Fruit fly (Drosophila melanogaster) whole organism, embryonic: ENCODE results near the gene CG42759.

Experiments used
- CG10462 ChIP-seq: fragments of 200-800 bp; sonication (Bioruptor generic); optimal IDR thresholded peaks from 2 replicates; lab custom pipeline; 2016; ENCODE audit warnings: missing biosample characterization, missing genetic modification characterization
- CG11085 ChIP-seq: fragments of 200-800 bp; sonication (Bioruptor generic); IDR thresholded peaks from 2 replicates; pipeline ENCODE4 v1.3.6; 2022; ENCODE audit warnings: missing biosample characterization, missing genetic modification characterization
- CG11695 ChIP-seq: fragments of 200-800 bp; sonication (Bioruptor generic); IDR thresholded peaks from 3 replicates; pipeline ENCODE4 v1.3.6; 2022; ENCODE audit warnings: missing biosample characterization, missing genetic modification characterization
- CG12104 ChIP-seq: fragments of 200-800 bp; sonication (Bioruptor generic); optimal IDR thresholded peaks from 3 replicates; lab custom pipeline; 2016; ENCODE audit warnings: missing biosample characterization, missing genetic modification characterization
- CG14965 ChIP-seq: fragments of 200-800 bp; sonication (Bioruptor generic); optimal IDR thresholded peaks from 2 replicates; lab custom pipeline; 2016; ENCODE audit warnings: missing biosample characterization, missing genetic modification characterization, borderline replicate concordance
- CG16813 ChIP-seq: fragments of 200-800 bp; sonication (Bioruptor generic); IDR thresholded peaks from 3 replicates; pipeline ENCODE4 v1.3.6; 2022; ENCODE audit warnings: missing biosample characterization, missing genetic modification characterization; ENCODE audit not compliant: partially characterized antibody
- CG16863 ChIP-seq: fragments of 200-800 bp; sonication (Bioruptor generic); optimal IDR thresholded peaks from 3 replicates; lab custom pipeline; 2016; ENCODE audit warnings: missing biosample characterization, missing genetic modification characterization
- CG17829 ChIP-seq: fragments of 200-800 bp; optimal IDR thresholded peaks from 2 replicates; lab custom pipeline; 2019; ENCODE audit warnings: missing biosample characterization, mild to moderate bottlenecking, missing genetic modification characterization, moderate library complexity
- CG30020 ChIP-seq: fragments of 200-800 bp; optimal IDR thresholded peaks from 2 replicates; lab custom pipeline; 2019; ENCODE audit warnings: missing biosample characterization, mild to moderate bottlenecking, missing genetic modification characterization, moderate library complexity
- CG34422 ChIP-seq: fragments of 200-800 bp; sonication (Bioruptor generic); IDR thresholded peaks from 3 replicates; pipeline ENCODE4 v1.3.6; 2022; ENCODE audit warnings: missing biosample characterization, missing genetic modification characterization
- CG4360 ChIP-seq: fragments of 200-800 bp; sonication (Bioruptor generic); IDR thresholded peaks from 2 replicates; pipeline ENCODE4 v1.3.6; 2022; ENCODE audit warnings: missing biosample characterization, missing genetic modification characterization
- CG4854 ChIP-seq: fragments of 200-800 bp; sonication (Bioruptor generic); optimal IDR thresholded peaks from 2 replicates; lab custom pipeline; 2016; ENCODE audit warnings: missing biosample characterization, missing genetic modification characterization, inconsistent platforms
- CG6689 ChIP-seq: fragments of 200-800 bp; sonication (Bioruptor generic); IDR thresholded peaks from 2 replicates; pipeline ENCODE4 v1.3.6; 2022; ENCODE audit warnings: missing biosample characterization, missing genetic modification characterization
- CG7271 ChIP-seq: fragments of 200-800 bp; sonication (Bioruptor generic); optimal IDR thresholded peaks from 2 replicates; lab custom pipeline; 2018; ENCODE audit warnings: missing biosample characterization, mild to moderate bottlenecking, missing genetic modification characterization, moderate library complexity
- CG8944 ChIP-seq: fragments of 200-800 bp; sonication (Bioruptor generic); optimal IDR thresholded peaks from 3 replicates; lab custom pipeline; 2016; ENCODE audit warnings: missing biosample characterization, missing genetic modification characterization
- Dad ChIP-seq: fragments of 200-800 bp; sonication (Bioruptor generic); optimal IDR thresholded peaks from 3 replicates; lab custom pipeline; 2016; ENCODE audit warnings: missing biosample characterization, missing genetic modification characterization
- Dbx ChIP-seq: fragments of 200-800 bp; sonication (Bioruptor generic); IDR thresholded peaks from 3 replicates; pipeline ENCODE4 v1.3.6; 2022; ENCODE audit warnings: missing biosample characterization, missing genetic modification characterization
- H15 ChIP-seq: fragments of 200-800 bp; sonication (Bioruptor generic); IDR thresholded peaks from 3 replicates; pipeline ENCODE4 v1.3.6; 2022; ENCODE audit warnings: missing biosample characterization, missing genetic modification characterization
- Lim3 ChIP-seq: fragments of 200-800 bp; sonication (Bioruptor generic); IDR thresholded peaks from 2 replicates; pipeline ENCODE4 v1.3.6; 2022; ENCODE audit warnings: missing biosample characterization, missing genetic modification characterization
- Mad ChIP-seq: fragments of 200-800 bp; sonication (Bioruptor generic); optimal IDR thresholded peaks from 2 replicates; lab custom pipeline; 2016; ENCODE audit warnings: missing biosample characterization, missing genetic modification characterization
- Med ChIP-seq: fragments of 200-800 bp; sonication (Bioruptor generic); peaks from one replicate; lab custom pipeline; 2016; ENCODE audit warnings: missing biosample characterization, missing genetic modification characterization, mild to moderate bottlenecking, inconsistent platforms, moderate library complexity
- Mes4 ChIP-seq: fragments of 200-800 bp; sonication (Bioruptor generic); optimal IDR thresholded peaks from 2 replicates; lab custom pipeline; 2016; ENCODE audit warnings: missing biosample characterization, missing genetic modification characterization
- Rx ChIP-seq: fragments of 200-800 bp; sonication (Bioruptor generic); IDR thresholded peaks from 2 replicates; pipeline ENCODE4 v1.3.6; 2022; ENCODE audit warnings: missing biosample characterization, missing genetic modification characterization
- Sox100B ChIP-seq: fragments of 200-800 bp; sonication (Bioruptor generic); optimal IDR thresholded peaks from 3 replicates; lab custom pipeline; 2018; ENCODE audit warnings: missing biosample characterization, mild to moderate bottlenecking, missing genetic modification characterization
- Tbp ChIP-seq: fragments of >200 bp; optimal IDR thresholded peaks from 2 replicates; lab custom pipeline; 2018; ENCODE audit warnings: missing biosample characterization, missing genetic modification characterization
- amos ChIP-seq: fragments of 200-800 bp; sonication (Bioruptor generic); IDR thresholded peaks from 2 replicates; pipeline ENCODE4 v1.3.6; 2022; ENCODE audit warnings: missing biosample characterization, missing genetic modification characterization; ENCODE audit not compliant: partially characterized antibody
- ara ChIP-seq: fragments of 200-800 bp; sonication (Bioruptor generic); IDR thresholded peaks from 2 replicates; pipeline ENCODE4 v1.3.6; 2022; ENCODE audit warnings: missing biosample characterization, missing genetic modification characterization
- ash1 ChIP-seq: fragments of 200-800 bp; sonication (Bioruptor generic); optimal IDR thresholded peaks from 2 replicates; lab custom pipeline; 2018; ENCODE audit warnings: missing biosample characterization, mild to moderate bottlenecking, missing genetic modification characterization
- ato ChIP-seq: fragments of 200-800 bp; sonication (Bioruptor generic); IDR thresholded peaks from 2 replicates; pipeline ENCODE4 v1.3.6; 2022; ENCODE audit warnings: missing biosample characterization, missing genetic modification characterization; ENCODE audit not compliant: partially characterized antibody
- chm ChIP-seq: fragments of 200-800 bp; sonication (Bioruptor generic); IDR thresholded peaks from 2 replicates; pipeline ENCODE4 v1.3.6; 2022; ENCODE audit warnings: missing biosample characterization, missing genetic modification characterization
- emc ChIP-seq: fragments of 200-800 bp; sonication (Bioruptor generic); optimal IDR thresholded peaks from 2 replicates; lab custom pipeline; 2016; ENCODE audit warnings: missing biosample characterization, missing genetic modification characterization
- exex ChIP-seq: fragments of 200-800 bp; sonication (Bioruptor generic); optimal IDR thresholded peaks from 4 replicates; lab custom pipeline; 2018; ENCODE audit warnings: missing biosample characterization, mild to moderate bottlenecking, missing genetic modification characterization, moderate library complexity
- grau ChIP-seq: fragments of 200-800 bp; optimal IDR thresholded peaks from 3 replicates; lab custom pipeline; 2019; ENCODE audit warnings: missing biosample characterization, mild to moderate bottlenecking, missing genetic modification characterization, moderate library complexity
- hbn ChIP-seq: fragments of 200-800 bp; sonication (Bioruptor generic); IDR thresholded peaks from 2 replicates; pipeline ENCODE4 v1.3.6; 2022; ENCODE audit warnings: missing biosample characterization, missing genetic modification characterization; ENCODE audit not compliant: partially characterized antibody
- hkb ChIP-seq, 2 experiments: fragments of 200-800 bp in 1 of 2; fragments of >200 bp in 1 of 2; sonication (Bioruptor generic) in 1 of 2; IDR thresholded peaks in 1 of 2; optimal IDR thresholded peaks in 1 of 2; 2 replicates each; pipeline versions ENCODE4 v1.3.6 to Lab custom; 2017 to 2022; ENCODE audit warnings: missing biosample characterization in 1 of 2, missing genetic modification characterization in 1 of 2
- scrt ChIP-seq: fragments of 200-800 bp; sonication (Bioruptor generic); optimal IDR thresholded peaks from 2 replicates; lab custom pipeline; 2018; ENCODE audit warnings: missing biosample characterization, mild to moderate bottlenecking, missing genetic modification characterization, moderate library complexity
- sens ChIP-seq: fragments of 200-800 bp; sonication (Bioruptor generic); peaks from one replicate; lab custom pipeline; 2016; ENCODE audit warnings: missing biosample characterization, missing genetic modification characterization
- sima ChIP-seq: fragments of 200-800 bp; sonication (Bioruptor generic); optimal IDR thresholded peaks from 2 replicates; lab custom pipeline; 2016; ENCODE audit warnings: missing biosample characterization, missing genetic modification characterization
- trem ChIP-seq: fragments of 200-800 bp; optimal IDR thresholded peaks from 3 replicates; lab custom pipeline; 2019; ENCODE audit warnings: missing biosample characterization, mild to moderate bottlenecking, missing genetic modification characterization, moderate library complexity
- zfh2 ChIP-seq: fragments of 200-800 bp; sonication (Bioruptor generic); optimal IDR thresholded peaks from 2 replicates; lab custom pipeline; 2016; ENCODE audit warnings: missing biosample characterization, missing genetic modification characterization

The CG42759 gene

dm6 chr3R:10144103-10144998, 1.5 kb downstream of the CG42759 start, which contains the start of the genes TAF1B and Invadolysin (continued):
- TF ChIP-seq ara (GFP tag; lab: Robert Waterston, UW) (peak; percentile 15; the same call in 1 of the 2 replicates), CG11695 (no peak; the same call in 2 of the 3 replicates), CG34422 (peak; percentile 83), CG16813 (GFP tag; lab: Robert Waterston, UW) (peak; percentile 91), Sox100B (GFP tag; lab: Kevin White, UChicago) (peak; percentile 40), CG4360 (GFP tag; lab: Robert Waterston, UW) (no peak), CG12104 (GFP tag; lab: Kevin White, UChicago) (peak; percentile 13), H15 (GFP tag; lab: Robert Waterston, UW) (peak; percentile 25; the same call in 1 of the 3 replicates), scrt (peak; percentile 6), emc (GFP tag; lab: Kevin White, UChicago) (no peak), amos (GFP tag; lab: Robert Waterston, UW) (peak; percentile 95), grau (tag; lab: Kevin White, UChicago) (peak; percentile 93), CG17829 (tag; lab: Kevin White, UChicago) (peak; percentile 72), Tbp (GFP tag; lab: Kevin White, UChicago) (peak; percentile 11), sima (GFP tag; lab: Kevin White, UChicago) (no peak), CG7271 (tag; lab: Kevin White, UChicago) (peak; percentile 25), hbn (GFP tag; lab: Robert Waterston, UW) (peak; percentile 94), Rx (no peak), CG16863 (GFP tag; lab: Kevin White, UChicago) (no peak), Lim3 (no peak), CG14965 (GFP tag; lab: Kevin White, UChicago) (no peak), CG11085 (GFP tag; lab: Robert Waterston, UW) (0 out of 2 replicates have a peak, but pooled peaks have one; percentile 40), ash1 (GFP tag; lab: Kevin White, UChicago) (no peak), CG6689 (GFP tag; lab: Robert Waterston, UW) (no peak), chm (GFP tag; lab: Robert Waterston, UW) (peak; percentile 41; the same call in 1 of the 2 replicates), Dbx (peak; percentile 25; the same call in 1 of the 3 replicates), zfh2 (GFP tag; lab: Kevin White, UChicago) (peak; percentile 36), hkb (optimal IDR thresholded peaks at IDR 0.05; lab: Kevin White, UChicago) (no peak), hkb (GFP tag; IDR thresholded peaks at IDR 0.05; lab: Robert Waterston, UW) (peak; percentile 45), Mad (GFP tag; lab: Kevin White, UChicago) (no peak), trem (peak; percentile 77), CG10462 (peak; percentile 18), CG8944 (GFP tag; lab: Kevin White, UChicago) (no peak), exex (peak; percentile 36), Mes4 (peak; percentile 37), Dad (peak; percentile 40)

DNA sequence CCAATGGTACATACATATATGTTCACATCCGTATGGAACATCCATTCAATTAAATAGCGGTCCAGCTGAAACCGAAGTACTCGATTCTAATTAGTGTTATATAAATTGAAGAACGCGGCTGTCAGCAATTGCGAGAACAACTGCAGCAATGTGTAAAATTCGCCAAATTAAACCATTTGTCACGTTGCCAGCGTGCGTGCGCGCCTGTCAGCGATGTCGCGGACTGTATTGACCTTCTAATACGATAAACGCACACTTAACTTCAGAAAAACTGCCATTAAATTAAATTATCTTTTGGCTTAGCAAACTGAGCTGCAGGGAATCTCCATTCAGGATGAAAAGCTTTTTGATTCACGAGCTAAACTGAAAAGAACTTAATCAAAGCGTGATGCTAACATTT, 4.3 kb downstream of the CG42759 start:
- peak; percentile 64 for TF ChIP-seq CG11695
- TF ChIP-seq sens (GFP tag; lab: Kevin White, UChicago): peak; percentile 55
- TF ChIP-seq ato (GFP tag; lab: Robert Waterston, UW): no peak
- TF ChIP-seq Med: peak; percentile 34
- TF ChIP-seq CG4854 (GFP tag; lab: Kevin White, UChicago): no peak
- no peak for TF ChIP-seq CG30020 (tag; lab: Kevin White, UChicago)
- TF ChIP-seq, all 482 proteins: peak for 3
